Fruit fly (Drosophila melanogaster): ENCODE data around the gene wts.
A peak's percentile ranks its signal among the peaks of the same experiment; 100 is the strongest.

Gene wts

DNA sequence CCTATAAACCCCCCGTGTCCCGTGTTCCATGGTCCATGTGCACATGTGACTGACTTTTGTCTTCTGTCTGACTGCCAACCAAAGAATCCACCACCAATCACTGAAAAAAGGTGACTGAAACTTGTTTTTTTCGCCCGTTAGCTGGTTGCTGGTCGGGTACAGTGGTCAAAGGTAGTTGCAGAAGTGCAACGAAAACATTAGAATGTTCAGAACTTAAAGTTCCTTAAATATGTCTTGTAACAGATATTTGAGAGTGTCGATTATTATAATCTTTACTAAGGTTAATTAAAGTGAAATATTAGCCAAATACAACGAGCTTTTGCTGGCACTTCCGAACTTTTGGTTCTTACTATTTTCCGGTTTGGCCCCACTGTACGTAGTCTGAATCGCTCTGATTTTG is 45.3 kb downstream of the wts start (continued):
- TF ChIP-seq sc (optimal IDR thresholded peaks at IDR 0.05) = no peak
- TF ChIP-seq sc (GFP tag; optimal IDR thresholded peaks at IDR 0.05) = peak; percentile 37
- peak; percentile 25 for TF ChIP-seq Side (GFP tag; optimal IDR thresholded peaks at IDR 0.05)
- TF ChIP-seq CG11560 (tag; IDR thresholded peaks at IDR 0.05) = no peak
- TF ChIP-seq CG3407 (GFP tag; optimal IDR thresholded peaks at IDR 0.05) = peak; percentile 37
- TF ChIP-seq Nf-YA (GFP tag; IDR thresholded peaks at IDR 0.05) = no peak
- no peak for TF ChIP-seq D19B (GFP tag; optimal IDR thresholded peaks at IDR 0.05)
- TF ChIP-seq da (GFP tag; optimal IDR thresholded peaks at IDR 0.05) = no peak
- no peak for TF ChIP-seq CG14667 (GFP tag; IDR thresholded peaks at IDR 0.05)
- TF ChIP-seq al (GFP tag; IDR thresholded peaks at IDR 0.05) = no peak
- no peak for TF ChIP-seq mld (GFP tag; IDR thresholded peaks at IDR 0.05; ENCODE audit: partially characterized antibody)
- no peak for TF ChIP-seq sug (tag; optimal IDR thresholded peaks at IDR 0.05)
- TF ChIP-seq Eip74EF (GFP tag; optimal IDR thresholded peaks at IDR 0.05) = no peak
- peak; percentile 63 for TF ChIP-seq lab (GFP tag; optimal IDR thresholded peaks at IDR 0.05)
- TF ChIP-seq CG8944 (GFP tag; optimal IDR thresholded peaks at IDR 0.05) = no peak
- no peak for TF ChIP-seq CG11456 (GFP tag; IDR thresholded peaks at IDR 0.05)
- TF ChIP-seq Camta (GFP tag; optimal IDR thresholded peaks at IDR 0.05) = peak; percentile 14
- no peak for TF ChIP-seq Doc2 (GFP tag; IDR thresholded peaks at IDR 0.05)
- TF ChIP-seq Fer3 (tag; optimal IDR thresholded peaks at IDR 0.05) = peak; percentile 7
- TF ChIP-seq caup (GFP tag; optimal IDR thresholded peaks at IDR 0.05; ENCODE audit: severe bottlenecking) = no peak
- no peak for TF ChIP-seq MESR4 (GFP tag; optimal IDR thresholded peaks at IDR 0.05)
- 0 out of 2 replicates have a peak, but pooled peaks have one; percentile 36 for TF ChIP-seq Ada2b (GFP tag; IDR thresholded peaks at IDR 0.05)
- TF ChIP-seq lov (optimal IDR thresholded peaks at IDR 0.05) = no peak
- no peak; the same call in 2 of the 3 replicates for TF ChIP-seq lov (GFP tag; IDR thresholded peaks at IDR 0.05)
- no peak for TF ChIP-seq run (tag; optimal IDR thresholded peaks at IDR 0.05)
- TF ChIP-seq Ptx1 (GFP tag; IDR thresholded peaks at IDR 0.05) = no peak; the same call in 1 of the 2 replicates
- TF ChIP-seq Hand (GFP tag; optimal IDR thresholded peaks at IDR 0.05) = no peak
- no peak for TF ChIP-seq Adf1 (GFP tag; IDR thresholded peaks at IDR 0.05)
- no peak for TF ChIP-seq zfh2 (GFP tag; optimal IDR thresholded peaks at IDR 0.05)
- TF ChIP-seq seq (GFP tag; IDR thresholded peaks at IDR 0.05) = 0 out of 2 replicates have a peak, but pooled peaks have one; percentile 23
- TF ChIP-seq ems (GFP tag; optimal IDR thresholded peaks at IDR 0.05) = peak; percentile 44
- no peak for TF ChIP-seq CG9215 (GFP tag; IDR thresholded peaks at IDR 0.05)
- TF ChIP-seq mam (GFP tag; optimal IDR thresholded peaks at IDR 0.05) = peak; percentile 34
- no peak for TF ChIP-seq Mad (GFP tag; optimal IDR thresholded peaks at IDR 0.05)
- peak; percentile 36 for TF ChIP-seq pum (GFP tag; optimal IDR thresholded peaks at IDR 0.05)
- no peak for TF ChIP-seq Atf3 (GFP tag; optimal IDR thresholded peaks at IDR 0.05)
- TF ChIP-seq scrt (GFP tag; optimal IDR thresholded peaks at IDR 0.05) = no peak
- TF ChIP-seq psq (GFP tag; optimal IDR thresholded peaks at IDR 0.05) = no peak
- no peak for TF ChIP-seq CG10565 (GFP tag; optimal IDR thresholded peaks at IDR 0.05)
- TF ChIP-seq vnd (GFP tag; IDR thresholded peaks at IDR 0.05; ENCODE audit: partially characterized antibody) = no peak
- no peak for TF ChIP-seq disco-r (GFP tag; optimal IDR thresholded peaks at IDR 0.05)
- TF ChIP-seq CG7786 (GFP tag; optimal IDR thresholded peaks at IDR 0.05) = peak; percentile 25
- no peak for TF ChIP-seq slou (GFP tag; optimal IDR thresholded peaks at IDR 0.05)
- peak; percentile 26 for TF ChIP-seq az2 (GFP tag; optimal IDR thresholded peaks at IDR 0.05)
- TF ChIP-seq CG10147 (GFP tag; optimal IDR thresholded peaks at IDR 0.05) = no peak
- TF ChIP-seq Lim3 (GFP tag; IDR thresholded peaks at IDR 0.05) = no peak
- TF ChIP-seq row (GFP tag; IDR thresholded peaks at IDR 0.05) = peak; percentile 77
- TF ChIP-seq dmrt11E (tag; optimal IDR thresholded peaks at IDR 0.05) = peak; percentile 77
- no peak for TF ChIP-seq dm (GFP tag; optimal IDR thresholded peaks at IDR 0.05)
- no peak for TF ChIP-seq CG8281 (tag; optimal IDR thresholded peaks at IDR 0.05)
- TF ChIP-seq cas (GFP tag; IDR thresholded peaks at IDR 0.05) = no peak
- TF ChIP-seq CG12769 (tag; optimal IDR thresholded peaks at IDR 0.05) = no peak

All from whole organism, embryonic.